Worm (Caenorhabditis elegans) whole organism, young adult: Measurements from ENCODE around the gene ess-2.

Source experiments
- B0035.1 ChIP-seq: sonication (generic microtip); optimal IDR thresholded peaks from 2 replicates; lab custom pipeline; 2016; ENCODE audit warnings: missing genetic modification characterization, mild to moderate bottlenecking, missing compliant biosample characterization, missing genotype, missing genetic modification reagents
- C17E4.6 ChIP-seq: fragments of 200-800 bp; sonication (Bioruptor generic); IDR thresholded peaks from 2 replicates; pipeline ENCODE4 v1.3.6; 2022; ENCODE audit warnings: missing genetic modification reagents, missing genetic modification characterization, missing compliant biosample characterization
- F22D6.2 ChIP-seq: sonication (generic microtip); optimal IDR thresholded peaks from 2 replicates; lab custom pipeline; 2016; ENCODE audit warnings: mild to moderate bottlenecking, missing genetic modification characterization, missing compliant biosample characterization
- F39B2.1 ChIP-seq: fragments of 200-800 bp; sonication (Bioruptor generic); IDR thresholded peaks from 2 replicates; pipeline ENCODE4 v1.3.6; 2022; ENCODE audit warnings: missing genetic modification reagents, missing genetic modification characterization, missing compliant biosample characterization
- F49E8.2 ChIP-seq: sonication (generic microtip); optimal IDR thresholded peaks from 3 replicates; lab custom pipeline; 2017; ENCODE audit warnings: missing genetic modification characterization, mild to moderate bottlenecking, missing compliant biosample characterization, antibody characterized with exemption, moderate library complexity; ENCODE audit not compliant: insufficient read depth
- F57C9.4 ChIP-seq: sonication (generic microtip); optimal IDR thresholded peaks from 2 replicates; lab custom pipeline; 2017; ENCODE audit warnings: mild to moderate bottlenecking, missing genetic modification characterization, missing compliant biosample characterization
- Y53F4B.3 ChIP-seq: fragments of 200-800 bp; sonication (Bioruptor generic); IDR thresholded peaks from 2 replicates; pipeline ENCODE4 v1.3.6; 2022; ENCODE audit warnings: missing genetic modification reagents, missing genetic modification characterization, missing compliant biosample characterization
- Y79H2A.3 ChIP-seq: fragments of 200-800 bp; sonication (Bioruptor generic); conservative IDR thresholded peaks from 2 replicates; pipeline ENCODE4 v1.3.6; 2022; ENCODE audit warnings: missing genetic modification reagents, missing genetic modification characterization, missing compliant biosample characterization
- ama-1 ChIP-seq, 3 experiments: fragments of 150-350 bp in 1 of 3; sonication (generic microtip) in 2 of 3; optimal IDR thresholded peaks; 2 replicates each; lab custom pipeline; 2014 to 2018; ENCODE audit warnings: missing biosample characterization in 2 of 3, missing genetic modification characterization in 2 of 3, missing genetic modification reagents in 2 of 3
- aptf-2 ChIP-seq: fragments of 200-800 bp; sonication (Bioruptor generic); conservative IDR thresholded peaks from 2 replicates; pipeline ENCODE4 v1.3.6; 2022; ENCODE audit warnings: missing genetic modification reagents, missing genetic modification characterization, missing compliant biosample characterization
- athp-1 ChIP-seq: sonication (generic microtip); optimal IDR thresholded peaks from 2 replicates; lab custom pipeline; 2017; ENCODE audit warnings: mild to moderate bottlenecking, missing genetic modification characterization, missing compliant biosample characterization
- attf-3 ChIP-seq: fragments of 200-800 bp; sonication (Bioruptor generic); conservative IDR thresholded peaks from 2 replicates; pipeline ENCODE4 v1.3.6; 2022; ENCODE audit warnings: missing genetic modification reagents, missing genetic modification characterization, missing compliant biosample characterization
- attf-5 ChIP-seq: fragments of 200-800 bp; sonication (Bioruptor generic); optimal IDR thresholded peaks from 2 replicates; lab custom pipeline; 2018; ENCODE audit warnings: mild to moderate bottlenecking, missing genetic modification characterization, missing compliant biosample characterization
- ccch-3 ChIP-seq: fragments of 200-800 bp; sonication (Bioruptor generic); optimal IDR thresholded peaks from 2 replicates; lab custom pipeline; 2018; ENCODE audit warnings: mild to moderate bottlenecking, missing genetic modification characterization, missing compliant biosample characterization
- cebp-1 ChIP-seq, 2 experiments: fragments of 200-800 bp in 1 of 2; sonication (Bioruptor generic) in 1 of 2; sonication (generic microtip) in 1 of 2; IDR thresholded peaks in 1 of 2; optimal IDR thresholded peaks in 1 of 2; 2 replicates each; pipeline versions ENCODE4 v1.3.6 to Lab custom; 2017 to 2022; ENCODE audit warnings: missing compliant biosample characterization in 2 of 2, missing genetic modification characterization in 2 of 2, mild to moderate bottlenecking in 1 of 2, missing genetic modification reagents in 1 of 2, moderate library complexity in 1 of 2
- cebp-2 ChIP-seq: fragments of 200-800 bp; sonication (Bioruptor generic); IDR thresholded peaks from 2 replicates; pipeline ENCODE4 v1.3.6; 2022; ENCODE audit warnings: missing genetic modification characterization, missing compliant biosample characterization
- ceh-100 ChIP-seq: fragments of 200-800 bp; sonication (Bioruptor generic); IDR thresholded peaks from 2 replicates; pipeline ENCODE4 v1.3.6; 2022; ENCODE audit warnings: missing genetic modification reagents, missing genetic modification characterization, missing compliant biosample characterization
- ceh-27 ChIP-seq: fragments of 200-800 bp; sonication (Bioruptor generic); optimal IDR thresholded peaks from 2 replicates; lab custom pipeline; 2018; ENCODE audit warnings: mild to moderate bottlenecking, missing genetic modification characterization, moderate library complexity, missing compliant biosample characterization
- ceh-79 ChIP-seq: sonication (generic microtip); optimal IDR thresholded peaks from 2 replicates; lab custom pipeline; 2017; ENCODE audit warnings: mild to moderate bottlenecking, missing genetic modification characterization, missing compliant biosample characterization
- dpff-1 ChIP-seq: sonication (generic microtip); optimal IDR thresholded peaks from 2 replicates; lab custom pipeline; 2017; ENCODE audit warnings: mild to moderate bottlenecking, missing genetic modification characterization, missing compliant biosample characterization
- fkh-3 ChIP-seq: sonication (generic microtip); optimal IDR thresholded peaks from 2 replicates; lab custom pipeline; 2016; ENCODE audit warnings: mild to moderate bottlenecking, missing genetic modification characterization, missing compliant biosample characterization
- hrde-1 ChIP-seq: sonication (generic microtip); optimal IDR thresholded peaks from 2 replicates; lab custom pipeline; 2016; ENCODE audit warnings: missing genetic modification characterization, mild to moderate bottlenecking, missing compliant biosample characterization, moderate library complexity, missing genotype, missing genetic modification reagents, borderline replicate concordance
- hsf-1 ChIP-seq: fragments of 200-800 bp; sonication (Bioruptor generic); IDR thresholded peaks from 2 replicates; pipeline ENCODE4 v1.3.6; 2022; ENCODE audit warnings: missing genetic modification reagents, missing genetic modification characterization, missing compliant biosample characterization
- let-526 ChIP-seq: fragments of 200-800 bp; sonication (Bioruptor generic); IDR thresholded peaks from 2 replicates; pipeline ENCODE4 v1.3.6; 2022; ENCODE audit warnings: missing genetic modification reagents, missing genetic modification characterization, missing compliant biosample characterization
- let-607 ChIP-seq, 2 experiments: fragments of 200-800 bp in 1 of 2; sonication (Bioruptor generic) in 1 of 2; sonication (generic microtip) in 1 of 2; optimal IDR thresholded peaks; 2 replicates each; lab custom pipeline; 2016 to 2018; ENCODE audit warnings: mild to moderate bottlenecking in 2 of 2, missing compliant biosample characterization in 2 of 2, missing genetic modification characterization in 2 of 2, moderate library complexity in 2 of 2, missing genotype in 1 of 2
- lin-26 ChIP-seq: fragments of 200-800 bp; sonication (Bioruptor generic); IDR thresholded peaks from 2 replicates; pipeline ENCODE4 v1.3.6; 2022; ENCODE audit warnings: missing genetic modification reagents, missing genetic modification characterization, missing compliant biosample characterization
- mel-28 ChIP-seq: sonication (generic microtip); optimal IDR thresholded peaks from 2 replicates; lab custom pipeline; 2016; ENCODE audit warnings: borderline replicate concordance, mild to moderate bottlenecking, missing genetic modification characterization, missing compliant biosample characterization
- nfyb-1 ChIP-seq: fragments of 200-800 bp; sonication (Bioruptor generic); IDR thresholded peaks from 2 replicates; pipeline ENCODE4 v1.3.6; 2022; ENCODE audit warnings: missing genetic modification reagents, missing genetic modification characterization, missing compliant biosample characterization
- nhr-80 ChIP-seq: sonication (generic microtip); optimal IDR thresholded peaks from 2 replicates; lab custom pipeline; 2016; ENCODE audit warnings: missing genetic modification characterization, missing compliant biosample characterization
- nhr-90 ChIP-seq: sonication (generic microtip); optimal IDR thresholded peaks from 2 replicates; lab custom pipeline; 2016; ENCODE audit warnings: missing genotype, mild to moderate bottlenecking, missing genetic modification characterization, missing compliant biosample characterization
- rpc-1 ChIP-seq, 2 experiments: fragments of 150-350 bp in 1 of 2; sonication (generic microtip) in 1 of 2; optimal IDR thresholded peaks; 2 replicates each; lab custom pipeline; 2014 to 2018; ENCODE audit warnings: missing biosample characterization in 1 of 2, missing genetic modification characterization in 1 of 2, missing genetic modification reagents in 1 of 2, missing genotype in 1 of 2
- sea-2 ChIP-seq: fragments of 200-800 bp; sonication (Bioruptor generic); IDR thresholded peaks from 2 replicates; pipeline ENCODE4 v1.3.6; 2022; ENCODE audit warnings: missing genetic modification characterization, missing compliant biosample characterization
- snpc-1.1 ChIP-seq: sonication (generic microtip); optimal IDR thresholded peaks from 2 replicates; lab custom pipeline; 2017; ENCODE audit warnings: missing genetic modification characterization, mild to moderate bottlenecking, missing compliant biosample characterization, antibody characterized with exemption, moderate library complexity, missing genotype, missing genetic modification reagents; ENCODE audit not compliant: insufficient read depth
- tbp1 ChIP-seq: fragments of 200-800 bp; sonication (Bioruptor generic); optimal IDR thresholded peaks from 2 replicates; lab custom pipeline; 2018; ENCODE audit warnings: mild to moderate bottlenecking, missing genetic modification characterization, missing compliant biosample characterization
- tlf-1 ChIP-seq: fragments of 200-800 bp; sonication (Bioruptor generic); optimal IDR thresholded peaks from 2 replicates; lab custom pipeline; 2018; ENCODE audit warnings: mild to moderate bottlenecking, missing genetic modification characterization, missing compliant biosample characterization
- unc-62 ChIP-seq: fragments of 150-350 bp; optimal IDR thresholded peaks from 2 replicates; lab custom pipeline; 2014; ENCODE audit warnings: missing biosample characterization, missing genetic modification reagents, missing genetic modification characterization
- ztf-25 ChIP-seq: fragments of 200-800 bp; sonication (Bioruptor generic); IDR thresholded peaks from 2 replicates; pipeline ENCODE4 v1.3.6; 2022; ENCODE audit warnings: missing genetic modification reagents, missing genetic modification characterization, missing compliant biosample characterization
- ztf-3 ChIP-seq: fragments of 200-800 bp; sonication (Bioruptor generic); optimal IDR thresholded peaks from 2 replicates; lab custom pipeline; 2018; ENCODE audit warnings: mild to moderate bottlenecking, missing genetic modification characterization, missing compliant biosample characterization

The ess-2 gene

DNA sequence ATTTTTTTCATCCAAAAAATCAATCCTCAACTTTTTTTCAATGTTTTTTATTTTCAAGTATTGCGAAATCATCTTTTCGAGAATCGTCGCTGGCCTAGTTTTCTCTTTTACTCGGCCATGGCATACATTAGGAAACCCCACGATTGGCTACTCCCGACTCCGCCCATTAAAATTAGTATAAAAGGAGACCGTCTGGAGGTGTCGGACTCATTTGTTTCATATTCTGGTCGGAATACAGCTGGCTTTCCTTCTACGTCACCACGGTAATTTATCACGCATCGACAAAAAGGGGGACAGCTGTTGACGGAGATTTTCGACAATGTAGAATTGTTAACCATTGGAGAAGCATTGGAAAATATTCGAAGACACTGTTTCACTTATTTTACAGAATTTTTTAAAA, 38.9 kb upstream of the ess-2 start:
- TF ChIP-seq ztf-25 (GFP tag; lab: Robert Waterston, UW) (no peak), nfyb-1 (GFP tag; lab: Robert Waterston, UW) (peak; percentile 98), rpc-1 (optimal IDR thresholded peaks at IDR 0.05; lab: Kevin White, UChicago) (no peak), rpc-1 (tag; optimal IDR thresholded peaks at IDR 0.05; lab: Kevin White, UChicago) (no peak), ztf-3 (GFP tag; lab: Kevin White, UChicago) (no peak), ceh-27 (GFP tag; lab: Kevin White, UChicago) (peak; percentile 14), let-526 (GFP tag; lab: Robert Waterston, UW) (no peak), unc-62 (GFP tag; lab: Kevin White, UChicago) (no peak), hrde-1 (no peak), mel-28 (tag; lab: Kevin White, UChicago) (no peak), Y79H2A.3 (GFP tag; lab: Robert Waterston, UW) (no peak), F49E8.2 (tag; lab: Kevin White, UChicago) (no peak), cebp-2 (GFP tag; lab: Robert Waterston, UW) (no peak), dpff-1 (tag; lab: Kevin White, UChicago) (no peak), aptf-2 (no peak), F57C9.4 (no peak), ama-1 (optimal IDR thresholded peaks at IDR 0.05; lab: Kevin White, UChicago) (no peak), ama-1 (GFP tag; optimal IDR thresholded peaks at IDR 0.05; lab: Kevin White, UChicago) (no peak), lin-26 (GFP tag; lab: Robert Waterston, UW) (no peak), tlf-1 (no peak), C17E4.6 (GFP tag; lab: Robert Waterston, UW) (no peak), hsf-1 (GFP tag; lab: Robert Waterston, UW) (peak; percentile 70; the same call in 1 of the 2 replicates), tbp1 (no peak), attf-3 (GFP tag; lab: Robert Waterston, UW) (no peak), let-607 (tag; optimal IDR thresholded peaks at IDR 0.05; lab: Kevin White, UChicago) (no peak), nhr-80 (tag; lab: Kevin White, UChicago) (no peak), attf-5 (peak; percentile 37), fkh-3 (tag; lab: Kevin White, UChicago) (no peak), nhr-90 (tag; lab: Kevin White, UChicago) (no peak), sea-2 (GFP tag; lab: Robert Waterston, UW) (no peak), snpc-1.1 (tag; lab: Kevin White, UChicago) (no peak), ccch-3 (GFP tag; lab: Kevin White, UChicago) (no peak), cebp-1 (GFP tag; IDR thresholded peaks at IDR 0.05; lab: Robert Waterston, UW) (peak; percentile 93), cebp-1 (tag; optimal IDR thresholded peaks at IDR 0.05; lab: Kevin White, UChicago) (peak; percentile 99), F39B2.1 (no peak)

DNA sequence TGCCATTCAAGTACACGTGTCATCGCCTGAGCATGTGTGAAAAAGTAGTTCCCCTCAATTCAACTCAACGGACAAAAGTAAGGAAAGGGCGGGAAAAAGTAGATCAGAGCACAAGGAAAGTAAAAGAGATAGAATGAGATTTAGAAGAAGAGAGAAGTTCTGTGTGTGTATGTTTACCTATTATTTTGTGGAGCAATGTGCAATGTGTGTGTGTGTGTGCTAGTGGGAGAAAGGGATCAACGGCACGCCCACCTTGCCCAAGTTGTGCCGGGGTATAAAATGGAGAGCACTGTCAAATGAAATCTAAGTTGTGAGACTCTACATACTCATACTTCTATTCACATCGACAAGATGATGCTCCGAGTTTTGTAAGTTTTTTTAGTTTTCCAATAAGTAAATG, 34.6 kb upstream of the ess-2 start, which contains the start of gene idpp-15:
TSS of gene idpp-15 (plus strand) at position 301 of the 400 bp plus-strand sequence.
- TF ChIP-seq F49E8.2 (tag; lab: Kevin White, UChicago) (no peak), ceh-79 (tag; lab: Kevin White, UChicago) (no peak), B0035.1 (no peak), ceh-100 (GFP tag; lab: Robert Waterston, UW) (no peak), F22D6.2 (no peak), Y53F4B.3 (GFP tag; lab: Robert Waterston, UW) (no peak), athp-1 (tag; lab: Kevin White, UChicago) (no peak), rpc-1 (optimal IDR thresholded peaks at IDR 0.05; lab: Kevin White, UChicago) (no peak), rpc-1 (tag; optimal IDR thresholded peaks at IDR 0.05; lab: Kevin White, UChicago) (no peak)
